Fruit fly (Drosophila melanogaster) whole organism, pupa: ENCODE results near the gene gcm2.

ENCODE experiments used
- CG10348 ChIP-seq: fragments of 200-800 bp; sonication (Bioruptor generic); IDR thresholded peaks from 2 replicates; pipeline ENCODE4 v1.3.6; 2022; ENCODE audit warnings: missing biosample characterization, missing genetic modification characterization
- CG12605 ChIP-seq: fragments of 200-800 bp; sonication (Bioruptor generic); IDR thresholded peaks from 2 replicates; pipeline ENCODE4 v1.3.6; 2022; ENCODE audit warnings: missing biosample characterization, missing genetic modification characterization
- CG13204 ChIP-seq: fragments of 200-800 bp; sonication (Bioruptor generic); optimal IDR thresholded peaks from 2 replicates; lab custom pipeline; 2018; ENCODE audit warnings: missing biosample characterization, mild to moderate bottlenecking, missing genetic modification characterization, moderate library complexity
- CG32121 ChIP-seq: fragments of 200-800 bp; sonication (Bioruptor generic); IDR thresholded peaks from 2 replicates; pipeline ENCODE4 v1.3.6; 2022; ENCODE audit warnings: missing biosample characterization, missing genetic modification characterization
- CG34367 ChIP-seq: fragments of 200-800 bp; sonication (Bioruptor generic); optimal IDR thresholded peaks from 2 replicates; lab custom pipeline; 2018; ENCODE audit warnings: missing biosample characterization, mild to moderate bottlenecking, missing genetic modification characterization
- CG8159 ChIP-seq: fragments of 200-800 bp; sonication (Bioruptor generic); optimal IDR thresholded peaks from 3 replicates; lab custom pipeline; 2018; ENCODE audit warnings: missing biosample characterization, mild to moderate bottlenecking, missing genetic modification characterization, moderate library complexity
- CG8301 ChIP-seq: fragments of 200-800 bp; sonication (Bioruptor generic); optimal IDR thresholded peaks from 2 replicates; lab custom pipeline; 2018; ENCODE audit warnings: missing biosample characterization, mild to moderate bottlenecking, missing genetic modification characterization
- CG9948 ChIP-seq: fragments of 200-800 bp; sonication (Bioruptor generic); optimal IDR thresholded peaks from 2 replicates; lab custom pipeline; 2018; ENCODE audit warnings: missing biosample characterization, mild to moderate bottlenecking, missing genetic modification characterization, moderate library complexity
- D1 ChIP-seq: fragments of 200-800 bp; sonication (Bioruptor generic); optimal IDR thresholded peaks from 2 replicates; lab custom pipeline; 2018; ENCODE audit warnings: missing biosample characterization, mild to moderate bottlenecking, missing genetic modification characterization, moderate library complexity
- EcR ChIP-seq: fragments of 200-800 bp; sonication (Bioruptor generic); optimal IDR thresholded peaks from 3 replicates; lab custom pipeline; 2019; ENCODE audit warnings: missing biosample characterization, missing genetic modification characterization, mild to moderate bottlenecking, moderate library complexity, missing genetic modification reagents
- Ets98B ChIP-seq: fragments of 200-800 bp; sonication (Bioruptor generic); IDR thresholded peaks from 2 replicates; pipeline ENCODE4 v1.3.6; 2022; ENCODE audit warnings: missing biosample characterization, missing genetic modification characterization
- Pif1A ChIP-seq: fragments of 200-800 bp; sonication (Bioruptor generic); optimal IDR thresholded peaks from 3 replicates; lab custom pipeline; 2016; ENCODE audit warnings: missing biosample characterization, missing genetic modification characterization
- Pif1B ChIP-seq: fragments of 200-800 bp; sonication (Bioruptor generic); optimal IDR thresholded peaks from 3 replicates; lab custom pipeline; 2016; ENCODE audit warnings: missing biosample characterization, missing genetic modification characterization
- rn ChIP-seq: fragments of 200-800 bp; sonication (Bioruptor generic); IDR thresholded peaks from 2 replicates; pipeline ENCODE4 v1.3.6; 2022; ENCODE audit warnings: missing biosample characterization, missing genetic modification characterization

dm6 chr2L:9564527-9564926 is 43.8 kb upstream of the gcm2 start:
- TF ChIP-seq CG13204 (GFP tag; lab: Kevin White, UChicago) (no peak), CG32121 (GFP tag; lab: Robert Waterston, UW) (peak; percentile 70), CG8159 (peak; percentile 41), D1 (tag; lab: Kevin White, UChicago) (no peak), CG10348 (peak; percentile 30; the same call in 1 of the 2 replicates), CG34367 (tag; lab: Kevin White, UChicago) (no peak), Pif1A (GFP tag; lab: Kevin White, UChicago) (peak; percentile 40), EcR (no peak), Pif1B (GFP tag; lab: Kevin White, UChicago) (no peak), Ets98B (GFP tag; lab: Robert Waterston, UW) (peak; percentile 55), CG12605 (GFP tag; lab: Robert Waterston, UW) (no peak), CG8301 (tag; lab: Kevin White, UChicago) (peak; percentile 76), CG9948 (tag; lab: Kevin White, UChicago) (peak; percentile 48), rn (GFP tag; lab: Robert Waterston, UW) (no peak)
